Fruit fly (Drosophila melanogaster) whole organism, embryonic: ENCODE data around the gene CG11741.

Experiments
- Abd-B ChIP-seq: fragments of 200-800 bp; sonication (Bioruptor generic); optimal IDR thresholded peaks from 2 replicates; lab custom pipeline; 2018; ENCODE audit warnings: missing biosample characterization, mild to moderate bottlenecking, missing genetic modification characterization, moderate library complexity
- Atf6 ChIP-seq: fragments of 200-800 bp; sonication (Bioruptor generic); IDR thresholded peaks from 2 replicates; pipeline ENCODE4 v1.3.6; 2022; ENCODE audit warnings: missing biosample characterization, missing genetic modification characterization
- B-H1 ChIP-seq: fragments of 200-800 bp; sonication (Bioruptor generic); IDR thresholded peaks from 3 replicates; pipeline ENCODE4 v1.3.6; 2022; ENCODE audit warnings: missing biosample characterization, missing genetic modification characterization
- Bgb ChIP-seq: fragments of 200-800 bp; sonication (Bioruptor generic); IDR thresholded peaks from 2 replicates; pipeline ENCODE4 v1.3.6; 2022; ENCODE audit warnings: missing biosample characterization, missing genetic modification characterization; ENCODE audit not compliant: partially characterized antibody
- CG11723 ChIP-seq: fragments of 200-800 bp; sonication (Bioruptor generic); optimal IDR thresholded peaks from 2 replicates; lab custom pipeline; 2017; ENCODE audit warnings: missing biosample characterization, mild to moderate bottlenecking, missing genetic modification characterization
- CG13624 ChIP-seq: fragments of 200-800 bp; sonication (Bioruptor generic); optimal IDR thresholded peaks from 2 replicates; lab custom pipeline; 2016; ENCODE audit warnings: missing biosample characterization, missing genetic modification characterization
- CG15514 ChIP-seq: fragments of 200-800 bp; sonication (Bioruptor generic); optimal IDR thresholded peaks from 3 replicates; lab custom pipeline; 2017; ENCODE audit warnings: missing biosample characterization, missing genetic modification characterization, mild to moderate bottlenecking, moderate library complexity, missing genetic modification reagents
- CG15601 ChIP-seq: fragments of 200-800 bp; sonication (Bioruptor generic); optimal IDR thresholded peaks from 3 replicates; lab custom pipeline; 2019; ENCODE audit warnings: missing biosample characterization, mild to moderate bottlenecking, missing genetic modification characterization, moderate library complexity
- CG15696 ChIP-seq: fragments of 200-800 bp; sonication (Bioruptor generic); optimal IDR thresholded peaks from 2 replicates; lab custom pipeline; 2019; ENCODE audit warnings: missing biosample characterization, mild to moderate bottlenecking, missing genetic modification characterization, moderate library complexity
- CG1602 ChIP-seq: fragments of 200-800 bp; sonication (Bioruptor generic); optimal IDR thresholded peaks from 3 replicates; lab custom pipeline; 2016; ENCODE audit warnings: missing biosample characterization, missing genetic modification characterization
- CG18011 ChIP-seq: fragments of 200-800 bp; sonication (Bioruptor generic); optimal IDR thresholded peaks from 2 replicates; lab custom pipeline; 2017; ENCODE audit warnings: missing biosample characterization, missing genetic modification characterization, mild to moderate bottlenecking, moderate library complexity, missing genotype
- CG18476 ChIP-seq: fragments of 200-800 bp; sonication (Bioruptor generic); optimal IDR thresholded peaks from 2 replicates; lab custom pipeline; 2016; ENCODE audit warnings: missing biosample characterization, mild to moderate bottlenecking, missing genetic modification characterization
- CG18764 ChIP-seq: fragments of 200-800 bp; sonication (Bioruptor generic); optimal IDR thresholded peaks from 3 replicates; lab custom pipeline; 2016; ENCODE audit warnings: missing biosample characterization, missing genetic modification characterization
- CG32767 ChIP-seq: fragments of 200-800 bp; sonication (Bioruptor generic); IDR thresholded peaks from 2 replicates; pipeline ENCODE4 v1.3.6; 2022; ENCODE audit warnings: missing biosample characterization, missing genetic modification characterization
- CG33213 ChIP-seq: fragments of 200-800 bp; sonication (Bioruptor generic); optimal IDR thresholded peaks from 3 replicates; lab custom pipeline; 2016; ENCODE audit warnings: missing biosample characterization, missing genetic modification characterization
- CG4854 ChIP-seq: fragments of 200-800 bp; sonication (Bioruptor generic); optimal IDR thresholded peaks from 2 replicates; lab custom pipeline; 2016; ENCODE audit warnings: missing biosample characterization, missing genetic modification characterization, inconsistent platforms
- CG6854 ChIP-seq: fragments of 200-800 bp; sonication (Bioruptor generic); optimal IDR thresholded peaks from 3 replicates; lab custom pipeline; 2017; ENCODE audit warnings: missing biosample characterization, mild to moderate bottlenecking, missing genetic modification characterization
- CG8290 ChIP-seq, 3 experiments: fragments of 200-800 bp; sonication (Bioruptor generic); optimal IDR thresholded peaks; 2 replicates each; lab custom pipeline; 2016 to 2019; ENCODE audit warnings: missing biosample characterization in 3 of 3, missing genetic modification characterization in 3 of 3, mild to moderate bottlenecking in 2 of 3, moderate library complexity in 1 of 3
- CG8359 ChIP-seq: fragments of 200-800 bp; sonication (Bioruptor generic); optimal IDR thresholded peaks from 2 replicates; lab custom pipeline; 2017; ENCODE audit warnings: missing biosample characterization, mild to moderate bottlenecking, missing genetic modification characterization, borderline replicate concordance
- CG9876 ChIP-seq: fragments of 200-800 bp; sonication (Bioruptor generic); optimal IDR thresholded peaks from 2 replicates; lab custom pipeline; 2016; ENCODE audit warnings: missing biosample characterization, missing genetic modification characterization
- Chrac-16 ChIP-seq: fragments of 200-800 bp; sonication (Bioruptor generic); optimal IDR thresholded peaks from 3 replicates; lab custom pipeline; 2016; ENCODE audit warnings: missing biosample characterization, missing genetic modification characterization
- Dfd ChIP-seq, 2 experiments: fragments of >200 bp; optimal IDR thresholded peaks; 2 replicates each; lab custom pipeline; 2017; ENCODE audit warnings: missing biosample characterization in 2 of 2, missing genetic modification characterization in 2 of 2
- Dll ChIP-seq: fragments of 200-800 bp; sonication (Bioruptor generic); IDR thresholded peaks from 4 replicates; pipeline ENCODE4 v1.3.6; 2022; ENCODE audit warnings: missing biosample characterization, missing genetic modification characterization; ENCODE audit not compliant: partially characterized antibody
- Dp ChIP-seq: fragments of 200-800 bp; sonication (Bioruptor generic); optimal IDR thresholded peaks from 2 replicates; lab custom pipeline; 2018; ENCODE audit warnings: missing biosample characterization, mild to moderate bottlenecking, missing genetic modification characterization, moderate library complexity
- Ets97D ChIP-seq: fragments of 200-800 bp; sonication (Bioruptor generic); optimal IDR thresholded peaks from 3 replicates; lab custom pipeline; 2016; ENCODE audit warnings: missing biosample characterization, missing genetic modification characterization
- HLH54F ChIP-seq: fragments of 200-800 bp; sonication (Bioruptor generic); optimal IDR thresholded peaks from 3 replicates; lab custom pipeline; 2016; ENCODE audit warnings: missing biosample characterization, missing genetic modification characterization
- Max ChIP-seq: fragments of 200-800 bp; sonication (Bioruptor generic); optimal IDR thresholded peaks from 2 replicates; lab custom pipeline; 2016; ENCODE audit warnings: missing biosample characterization, mild to moderate bottlenecking, missing genetic modification characterization
- Med ChIP-seq: fragments of 200-800 bp; sonication (Bioruptor generic); peaks from one replicate; lab custom pipeline; 2016; ENCODE audit warnings: missing biosample characterization, missing genetic modification characterization, mild to moderate bottlenecking, inconsistent platforms, moderate library complexity
- Mes4 ChIP-seq: fragments of 200-800 bp; sonication (Bioruptor generic); optimal IDR thresholded peaks from 2 replicates; lab custom pipeline; 2016; ENCODE audit warnings: missing biosample characterization, missing genetic modification characterization
- Scr ChIP-seq: fragments of 200-800 bp; sonication (Bioruptor generic); IDR thresholded peaks from 2 replicates; pipeline ENCODE4 v1.3.6; 2022; ENCODE audit warnings: missing biosample characterization, missing genetic modification characterization; ENCODE audit not compliant: partially characterized antibody
- Sry-δ ChIP-seq: fragments of 200-800 bp; sonication (Bioruptor generic); optimal IDR thresholded peaks from 2 replicates; lab custom pipeline; 2016; ENCODE audit warnings: missing biosample characterization, missing genetic modification characterization
- YL-1 ChIP-seq: fragments of 200-800 bp; sonication (Bioruptor generic); optimal IDR thresholded peaks from 3 replicates; lab custom pipeline; 2017; ENCODE audit warnings: missing biosample characterization, mild to moderate bottlenecking, missing genetic modification characterization
- chif ChIP-seq, 2 experiments: fragments of 200-800 bp; sonication (Bioruptor generic); optimal IDR thresholded peaks; 3 replicates each; lab custom pipeline; 2016; ENCODE audit warnings: missing biosample characterization in 2 of 2, missing genetic modification characterization in 2 of 2
- chinmo ChIP-seq: fragments of 200-800 bp; sonication (Bioruptor generic); IDR thresholded peaks from 4 replicates; pipeline ENCODE4 v1.3.6; 2022; ENCODE audit warnings: missing biosample characterization, missing genetic modification characterization; ENCODE audit not compliant: partially characterized antibody
- crc ChIP-seq: fragments of 200-800 bp; sonication (Bioruptor generic); optimal IDR thresholded peaks from 2 replicates; lab custom pipeline; 2016; ENCODE audit warnings: missing biosample characterization, missing genetic modification characterization
- hkb ChIP-seq, 2 experiments: fragments of 200-800 bp in 1 of 2; fragments of >200 bp in 1 of 2; sonication (Bioruptor generic) in 1 of 2; IDR thresholded peaks in 1 of 2; optimal IDR thresholded peaks in 1 of 2; 2 replicates each; pipeline versions ENCODE4 v1.3.6 to Lab custom; 2017 to 2022; ENCODE audit warnings: missing biosample characterization in 1 of 2, missing genetic modification characterization in 1 of 2
- ind ChIP-seq: fragments of 200-800 bp; sonication (Bioruptor generic); optimal IDR thresholded peaks from 3 replicates; lab custom pipeline; 2016; ENCODE audit warnings: missing biosample characterization, missing genetic modification characterization
- lilli ChIP-seq: fragments of 200-800 bp; sonication (Bioruptor generic); optimal IDR thresholded peaks from 3 replicates; lab custom pipeline; 2016; ENCODE audit warnings: missing biosample characterization, missing genetic modification characterization
- maf-S ChIP-seq: fragments of 200-800 bp; sonication (Bioruptor generic); optimal IDR thresholded peaks from 2 replicates; lab custom pipeline; 2016; ENCODE audit warnings: missing biosample characterization, missing genetic modification characterization
- nau ChIP-seq: fragments of 200-800 bp; sonication (Bioruptor generic); optimal IDR thresholded peaks from 3 replicates; lab custom pipeline; 2017; ENCODE audit warnings: missing biosample characterization, mild to moderate bottlenecking, missing genetic modification characterization, missing genetic modification reagents
- pan ChIP-seq, 4 experiments: fragments of >200 bp in 3 of 4; fragments of 200-800 bp in 1 of 4; sonication (Bioruptor generic) in 1 of 4; optimal IDR thresholded peaks in 3 of 4; IDR thresholded peaks in 1 of 4; 2 replicates each; pipeline versions ENCODE4 v1.3.6 to Lab custom; 2017 to 2022; ENCODE audit warnings: missing biosample characterization in 2 of 4, missing genetic modification characterization in 2 of 4, mixed read lengths in 1 of 4
- phol ChIP-seq: fragments of 200-800 bp; sonication (Bioruptor generic); optimal IDR thresholded peaks from 3 replicates; lab custom pipeline; 2018; ENCODE audit warnings: missing biosample characterization, mild to moderate bottlenecking, missing genetic modification characterization, moderate library complexity
- pum ChIP-seq: fragments of 200-800 bp; sonication (Bioruptor generic); optimal IDR thresholded peaks from 2 replicates; lab custom pipeline; 2016; ENCODE audit warnings: missing biosample characterization, missing genetic modification characterization
- sens ChIP-seq: fragments of 200-800 bp; sonication (Bioruptor generic); peaks from one replicate; lab custom pipeline; 2016; ENCODE audit warnings: missing biosample characterization, missing genetic modification characterization
- slbo ChIP-seq: fragments of 200-800 bp; sonication (Bioruptor generic); IDR thresholded peaks from 2 replicates; pipeline ENCODE4 v1.3.6; 2022; ENCODE audit warnings: missing biosample characterization, missing genetic modification characterization
- stc ChIP-seq: fragments of 200-800 bp; sonication (Bioruptor generic); IDR thresholded peaks from 2 replicates; pipeline ENCODE4 v1.3.6; 2022; ENCODE audit warnings: missing biosample characterization, missing genetic modification characterization
- tup ChIP-seq: fragments of 200-800 bp; sonication (Bioruptor generic); optimal IDR thresholded peaks from 2 replicates; lab custom pipeline; 2016; ENCODE audit warnings: missing biosample characterization, mild to moderate bottlenecking, missing genetic modification characterization, moderate library complexity

CG11741 gene

dm6 chr3R:8563774-8564173, 35.1 kb upstream of the CG11741 start, which contains the start of gene Cenp-C (continued):
- TF ChIP-seq Abd-B (GFP tag; lab: Kevin White, UChicago) (peak; percentile 55), CG15696 (tag; lab: Kevin White, UChicago) (peak; percentile 28), stc (GFP tag; lab: Robert Waterston, UW) (no peak), Scr (GFP tag; lab: Robert Waterston, UW) (peak; percentile 49; the same call in 1 of the 2 replicates), CG18476 (GFP tag; lab: Kevin White, UChicago) (peak; percentile 41), HLH54F (GFP tag; lab: Kevin White, UChicago) (peak; percentile 48), sens (GFP tag; lab: Kevin White, UChicago) (peak; percentile 84), CG18764 (GFP tag; lab: Kevin White, UChicago) (no peak), Mes4 (GFP tag; lab: Kevin White, UChicago) (peak; percentile 22), Dll (GFP tag; lab: Robert Waterston, UW) (peak; percentile 47; the same call in 1 of the 4 replicates), B-H1 (no peak), CG9876 (no peak), Ets97D (GFP tag; lab: Kevin White, UChicago) (peak; percentile 72), CG8290 (GFP tag; optimal IDR thresholded peaks at IDR 0.05; lab: Kevin White, UChicago) (no peak), CG8290 (tag; optimal IDR thresholded peaks at IDR 0.05; lab: Kevin White, UChicago) (no peak), pum (GFP tag; lab: Kevin White, UChicago) (peak; percentile 45), pan (optimal IDR thresholded peaks at IDR 0.05; lab: Kevin White, UChicago) (no peak), pan (GFP tag; optimal IDR thresholded peaks at IDR 0.05 in 1 of 2, IDR thresholded peaks at IDR 0.05 in 1 of 2) (no peak), ind (GFP tag; lab: Kevin White, UChicago) (peak; percentile 44), lilli (peak; percentile 64), YL-1 (GFP tag; lab: Kevin White, UChicago) (peak; percentile 44), CG11723 (GFP tag; lab: Kevin White, UChicago) (no peak), Bgb (no peak), Med (GFP tag; lab: Kevin White, UChicago) (peak; percentile 87), Atf6 (GFP tag; lab: Robert Waterston, UW) (no peak), Sry-δ (peak; percentile 52), hkb (optimal IDR thresholded peaks at IDR 0.05; lab: Kevin White, UChicago) (peak; percentile 69), hkb (GFP tag; IDR thresholded peaks at IDR 0.05; lab: Robert Waterston, UW) (no peak), slbo (peak; percentile 57; the same call in 1 of the 2 replicates), chinmo (GFP tag; lab: Robert Waterston, UW) (no peak), CG32767 (GFP tag; lab: Robert Waterston, UW) (no peak), Dfd (GFP tag; optimal IDR thresholded peaks at IDR 0.05; lab: Kevin White, UChicago) (no peak), Max (GFP tag; lab: Kevin White, UChicago) (peak; percentile 36), nau (GFP tag; lab: Kevin White, UChicago) (no peak), CG1602 (peak; percentile 12), maf-S (GFP tag; lab: Kevin White, UChicago) (no peak), Dp (GFP tag; lab: Kevin White, UChicago) (peak; percentile 70), CG8359 (no peak), CG15601 (tag; lab: Kevin White, UChicago) (no peak), Chrac-16 (GFP tag; lab: Kevin White, UChicago) (peak; percentile 14), CG33213 (GFP tag; lab: Kevin White, UChicago) (peak; percentile 2), tup (no peak), crc (GFP tag; lab: Kevin White, UChicago) (peak; percentile 23), CG18011 (GFP tag; lab: Kevin White, UChicago) (no peak), chif (GFP tag; optimal IDR thresholded peaks at IDR 0.05; lab: Kevin White, UChicago) (peak in 1 of 2 experiments; percentile 23), CG4854 (GFP tag; lab: Kevin White, UChicago) (no peak), CG6854 (no peak), phol (tag; lab: Kevin White, UChicago) (peak; percentile 80), CG13624 (peak; percentile 36), CG15514 (GFP tag; lab: Kevin White, UChicago) (peak; percentile 53)
